Worm (Caenorhabditis elegans) whole organism, mixed stage, embryonic: ENCODE measurements around the gene algn-6.
A peak's percentile ranks its signal among the peaks of the same experiment; 100 is the strongest.

Experiments used
- M03D4.4 ChIP-seq: sonication (generic microtip); optimal IDR thresholded peaks from 2 replicates; lab custom pipeline; 2017; ENCODE audit warnings: mild to moderate bottlenecking, missing genetic modification characterization, missing compliant biosample characterization
- blmp-1 ChIP-seq: fragments of 150-350 bp; optimal IDR thresholded peaks from 2 replicates; lab custom pipeline; 2014; ENCODE audit warnings: missing biosample characterization, missing genetic modification characterization
- ceh-39 ChIP-seq: fragments of 150-350 bp; optimal IDR thresholded peaks from 2 replicates; lab custom pipeline; 2014; ENCODE audit warnings: missing biosample characterization, missing genetic modification characterization
- ceh-43 ChIP-seq: fragments of 200-800 bp; sonication (Bioruptor generic); optimal IDR thresholded peaks from 2 replicates; lab custom pipeline; 2018; ENCODE audit warnings: mild to moderate bottlenecking, missing genetic modification characterization, moderate library complexity, missing compliant biosample characterization
- ceh-83 ChIP-seq: fragments of 200-800 bp; sonication (Bioruptor generic); optimal IDR thresholded peaks from 2 replicates; lab custom pipeline; 2018; ENCODE audit warnings: mild to moderate bottlenecking, missing genetic modification characterization, missing compliant biosample characterization
- ces-1 ChIP-seq: fragments of 150-350 bp; optimal IDR thresholded peaks from 2 replicates; lab custom pipeline; 2014; ENCODE audit warnings: missing biosample characterization, missing genetic modification reagents, missing genetic modification characterization
- cnd-1 ChIP-seq: fragments of 200-800 bp; sonication (Bioruptor generic); optimal IDR thresholded peaks from 2 replicates; lab custom pipeline; 2018; ENCODE audit warnings: mild to moderate bottlenecking, missing genetic modification characterization, missing compliant biosample characterization
- elt-1 ChIP-seq: sonication (generic microtip); optimal IDR thresholded peaks from 2 replicates; lab custom pipeline; 2017; ENCODE audit warnings: missing genetic modification characterization, mild to moderate bottlenecking, missing compliant biosample characterization, antibody characterized with exemption, moderate library complexity, borderline replicate concordance; ENCODE audit not compliant: insufficient read depth
- elt-3 ChIP-seq: fragments of 150-350 bp; optimal IDR thresholded peaks from 2 replicates; lab custom pipeline; 2014; ENCODE audit warnings: missing biosample characterization, missing genetic modification characterization
- flh-1 ChIP-seq: fragments of 200-800 bp; sonication (Bioruptor generic); optimal IDR thresholded peaks from 2 replicates; lab custom pipeline; 2018; ENCODE audit warnings: mild to moderate bottlenecking, missing genetic modification characterization, moderate library complexity, missing compliant biosample characterization
- ham-2 ChIP-seq: fragments of 200-800 bp; sonication (Bioruptor generic); optimal IDR thresholded peaks from 2 replicates; lab custom pipeline; 2018; ENCODE audit warnings: mild to moderate bottlenecking, missing genetic modification characterization, missing compliant biosample characterization
- hlh-1 ChIP-seq: fragments of 150-350 bp; optimal IDR thresholded peaks from 2 replicates; lab custom pipeline; 2014; ENCODE audit warnings: missing biosample characterization, missing genetic modification reagents, missing genetic modification characterization
- lin-13 ChIP-seq: fragments of 150-350 bp; optimal IDR thresholded peaks from 2 replicates; lab custom pipeline; 2014; ENCODE audit warnings: missing biosample characterization, missing genetic modification characterization
- lin-32 ChIP-seq: fragments of 200-800 bp; sonication (Bioruptor generic); optimal IDR thresholded peaks from 2 replicates; lab custom pipeline; 2018; ENCODE audit warnings: mild to moderate bottlenecking, missing genetic modification characterization, missing compliant biosample characterization
- lsy-2 ChIP-seq: fragments of 150-350 bp; optimal IDR thresholded peaks from 2 replicates; lab custom pipeline; 2014; ENCODE audit warnings: missing biosample characterization, missing genetic modification characterization
- mab-5 ChIP-seq: fragments of 150-350 bp; optimal IDR thresholded peaks from 2 replicates; lab custom pipeline; 2014; ENCODE audit warnings: missing biosample characterization, missing genetic modification characterization
- mep-1 ChIP-seq: fragments of 150-350 bp; optimal IDR thresholded peaks from 2 replicates; lab custom pipeline; 2017; ENCODE audit warnings: missing biosample characterization, missing genetic modification reagents, missing genetic modification characterization, inconsistent platforms
- mls-2 ChIP-seq: sonication (generic microtip); optimal IDR thresholded peaks from 2 replicates; lab custom pipeline; 2016; ENCODE audit warnings: mild to moderate bottlenecking, missing genetic modification characterization, moderate library complexity, missing compliant biosample characterization
- nhr-12 ChIP-seq: fragments of 150-350 bp; optimal IDR thresholded peaks from 2 replicates; lab custom pipeline; 2014; ENCODE audit warnings: missing biosample characterization, missing genetic modification characterization
- nhr-2 ChIP-seq: fragments of 150-350 bp; optimal IDR thresholded peaks from 2 replicates; lab custom pipeline; 2014; ENCODE audit warnings: missing biosample characterization, missing genetic modification characterization
- nhr-237 ChIP-seq: fragments of 150-350 bp; optimal IDR thresholded peaks from 2 replicates; lab custom pipeline; 2014; ENCODE audit warnings: missing biosample characterization, missing genetic modification characterization
- nhr-28 ChIP-seq: fragments of 150-350 bp; optimal IDR thresholded peaks from 2 replicates; lab custom pipeline; 2014; ENCODE audit warnings: missing biosample characterization, missing genetic modification characterization
- nhr-76 ChIP-seq: sonication (generic microtip); optimal IDR thresholded peaks from 2 replicates; lab custom pipeline; 2017; ENCODE audit warnings: missing biosample characterization, missing genetic modification characterization
- pha-4 ChIP-seq: fragments of 150-350 bp; optimal IDR thresholded peaks from 2 replicates; lab custom pipeline; 2018; ENCODE audit warnings: missing biosample characterization, missing genetic modification reagents, missing genetic modification characterization
- sem-2 ChIP-seq: fragments of 200-800 bp; sonication (Bioruptor generic); optimal IDR thresholded peaks from 2 replicates; lab custom pipeline; 2018; ENCODE audit warnings: mild to moderate bottlenecking, missing genetic modification characterization, missing compliant biosample characterization
- sptf-1 ChIP-seq: sonication (generic microtip); optimal IDR thresholded peaks from 2 replicates; lab custom pipeline; 2017; ENCODE audit warnings: mild to moderate bottlenecking, missing genetic modification characterization, moderate library complexity, missing compliant biosample characterization
- tbx-8 ChIP-seq: fragments of 200-800 bp; sonication (Bioruptor generic); optimal IDR thresholded peaks from 2 replicates; lab custom pipeline; 2018; ENCODE audit warnings: mild to moderate bottlenecking, missing genetic modification characterization, moderate library complexity, missing compliant biosample characterization
- unc-120 ChIP-seq: sonication (generic microtip); optimal IDR thresholded peaks from 2 replicates; lab custom pipeline; 2017; ENCODE audit warnings: missing genetic modification characterization, missing compliant biosample characterization; ENCODE audit not compliant: poor library complexity, severe bottlenecking
- unc-39 ChIP-seq: fragments of 150-350 bp; optimal IDR thresholded peaks from 2 replicates; lab custom pipeline; 2014; ENCODE audit warnings: missing biosample characterization, missing genetic modification characterization
- unc-62 ChIP-seq: fragments of 150-350 bp; optimal IDR thresholded peaks from 2 replicates; lab custom pipeline; 2014; ENCODE audit warnings: missing biosample characterization, missing genetic modification reagents, missing genetic modification characterization
- zip-8 ChIP-seq: fragments of 150-350 bp; optimal IDR thresholded peaks from 2 replicates; lab custom pipeline; 2014; ENCODE audit warnings: missing biosample characterization, missing genetic modification characterization
- ztf-11 ChIP-seq: fragments of 150-350 bp; optimal IDR thresholded peaks from 2 replicates; lab custom pipeline; 2014; ENCODE audit warnings: missing biosample characterization, missing genetic modification characterization

Gene algn-6

DNA sequence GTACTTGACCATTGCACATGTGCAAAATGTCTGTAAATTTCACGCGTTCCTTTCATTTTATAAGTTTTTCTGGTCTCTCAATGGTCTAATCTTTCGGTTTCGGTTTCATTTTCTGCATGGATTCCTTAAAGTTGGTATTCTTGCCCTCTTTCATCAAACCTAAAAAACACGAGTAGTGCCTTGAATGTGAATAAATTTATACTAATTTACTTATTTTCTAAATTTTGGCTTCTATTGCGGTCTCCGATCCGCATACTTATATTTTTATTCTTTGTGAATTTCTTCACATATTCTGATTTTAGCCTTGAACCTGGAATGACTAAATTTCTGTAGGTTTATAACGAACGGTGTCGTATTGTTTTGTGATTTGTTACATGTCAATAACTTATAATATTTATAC lies 26.4 kb downstream of the algn-6 start, which contains the start of gene pdha-1:
Gene pdha-1, plus strand, starts transcription at position 301 of the 400 bp plus-strand sequence.
- TF ChIP-seq M03D4.4 (tag; lab: Kevin White, UChicago) (no peak), ztf-11 (tag; lab: Kevin White, UChicago) (no peak), flh-1 (GFP tag; lab: Kevin White, UChicago) (no peak), zip-8 (tag; lab: Kevin White, UChicago) (no peak), sptf-1 (no peak), nhr-28 (no peak), unc-62 (no peak), lsy-2 (tag; lab: Kevin White, UChicago) (no peak), elt-1 (no peak), sem-2 (GFP tag; lab: Kevin White, UChicago) (no peak), nhr-237 (tag; lab: Kevin White, UChicago) (no peak), blmp-1 (tag; lab: Kevin White, UChicago) (no peak), nhr-76 (tag; lab: Kevin White, UChicago) (no peak), nhr-12 (tag; lab: Kevin White, UChicago) (no peak), pha-4 (tag; lab: Kevin White, UChicago) (no peak), tbx-8 (GFP tag; lab: Kevin White, UChicago) (no peak)

DNA sequence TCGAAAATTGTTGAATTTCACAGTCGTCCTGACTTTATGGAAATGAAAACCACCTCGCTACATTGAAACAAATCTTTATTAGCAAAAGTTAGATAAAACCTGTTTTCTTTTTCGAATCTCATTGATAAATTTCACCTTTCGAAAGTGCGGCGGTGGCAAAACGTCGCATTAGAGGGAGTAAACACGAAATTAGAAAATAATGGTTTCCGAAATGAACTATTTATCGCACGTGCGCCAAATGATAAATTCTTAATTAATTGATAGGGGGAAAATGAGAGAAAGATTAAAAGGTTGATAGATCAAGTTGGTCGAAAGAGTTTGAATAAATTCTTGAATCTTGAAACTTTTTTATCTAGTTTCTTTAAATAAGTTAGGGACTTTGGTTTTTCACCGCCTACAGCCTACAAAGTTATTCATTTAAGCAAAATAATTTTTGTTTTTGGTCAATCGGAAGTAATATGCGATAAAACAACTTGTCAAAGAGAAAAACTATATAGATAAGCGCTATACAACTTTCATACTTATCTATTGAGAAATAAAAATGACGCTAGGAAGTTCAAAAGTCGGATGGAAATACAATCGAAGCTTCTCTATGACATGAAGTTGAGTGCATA lies 31.5 kb downstream of the algn-6 start:
- TF ChIP-seq mep-1 (tag; lab: Kevin White, UChicago) = no peak
- no peak for TF ChIP-seq mls-2 (tag; lab: Kevin White, UChicago)
- no peak for TF ChIP-seq elt-3
- TF ChIP-seq pha-4 (tag; lab: Kevin White, UChicago) = no peak
- no peak for TF ChIP-seq mab-5 (tag; lab: Kevin White, UChicago)
- no peak for TF ChIP-seq unc-62
- TF ChIP-seq unc-120 (tag; lab: Kevin White, UChicago) = no peak
- TF ChIP-seq nhr-2 = no peak
- no peak for TF ChIP-seq ceh-43
- no peak for TF ChIP-seq blmp-1 (tag; lab: Kevin White, UChicago)
- TF ChIP-seq hlh-1 (tag; lab: Kevin White, UChicago) = no peak
- TF ChIP-seq elt-1 = no peak
- no peak for TF ChIP-seq ham-2 (GFP tag; lab: Kevin White, UChicago)
- no peak for TF ChIP-seq cnd-1
- no peak for TF ChIP-seq zip-8 (tag; lab: Kevin White, UChicago)
- no peak for TF ChIP-seq ztf-11 (tag; lab: Kevin White, UChicago)

DNA sequence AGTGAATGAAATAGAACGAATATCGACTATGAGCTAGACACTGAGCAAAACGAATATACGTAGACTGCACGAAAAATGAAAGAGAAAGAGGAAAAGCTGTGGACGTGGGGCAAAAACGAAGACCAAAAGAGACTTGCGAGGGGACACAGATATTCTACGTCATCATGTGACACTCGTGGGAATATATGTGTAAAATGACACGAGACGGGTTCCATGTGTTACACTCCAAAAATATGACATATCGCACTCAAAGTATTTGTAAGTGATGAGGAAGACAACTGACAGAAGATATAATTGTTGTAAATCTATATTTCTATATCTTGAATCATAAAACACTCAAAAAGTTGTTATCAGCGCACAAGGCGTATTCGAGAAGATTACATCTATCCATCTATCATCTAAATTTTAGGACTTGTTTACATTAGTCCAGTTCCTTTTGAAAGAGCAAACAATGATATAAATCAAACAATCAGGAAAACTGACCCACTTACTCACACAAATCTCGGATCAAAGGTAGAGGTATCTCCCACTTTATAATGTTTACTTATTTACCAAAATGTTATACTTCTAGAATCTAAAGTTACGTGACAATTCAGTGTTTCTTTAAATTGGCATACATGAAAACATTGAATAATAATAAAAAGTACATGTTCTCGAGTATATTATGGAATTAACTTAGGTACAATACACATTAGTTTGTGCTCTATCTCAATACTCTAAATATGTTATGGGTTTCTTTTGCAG lies 32.4 kb downstream of the algn-6 start:
- TF ChIP-seq M03D4.4 (tag; lab: Kevin White, UChicago) = no peak
- no peak for TF ChIP-seq unc-39 (tag; lab: Kevin White, UChicago)
- TF ChIP-seq ces-1 (GFP tag; lab: Kevin White, UChicago) = peak; percentile 31
- peak; percentile 60 for TF ChIP-seq unc-120 (tag; lab: Kevin White, UChicago)
- no peak for TF ChIP-seq nhr-2
- TF ChIP-seq ceh-83 (GFP tag; lab: Kevin White, UChicago) = no peak
- no peak for TF ChIP-seq lin-13 (tag; lab: Kevin White, UChicago)
- no peak for TF ChIP-seq lin-32 (GFP tag; lab: Kevin White, UChicago)
- TF ChIP-seq ceh-39 (tag; lab: Kevin White, UChicago) = no peak
- TF ChIP-seq blmp-1 (tag; lab: Kevin White, UChicago) = no peak
- TF ChIP-seq unc-62 = peak; percentile 84
- TF ChIP-seq nhr-76 (tag; lab: Kevin White, UChicago) = no peak
- TF ChIP-seq nhr-12 (tag; lab: Kevin White, UChicago) = no peak
- TF ChIP-seq elt-1 = no peak
- no peak for TF ChIP-seq pha-4 (tag; lab: Kevin White, UChicago)
- peak; percentile 50 for TF ChIP-seq hlh-1 (tag; lab: Kevin White, UChicago)

DNA sequence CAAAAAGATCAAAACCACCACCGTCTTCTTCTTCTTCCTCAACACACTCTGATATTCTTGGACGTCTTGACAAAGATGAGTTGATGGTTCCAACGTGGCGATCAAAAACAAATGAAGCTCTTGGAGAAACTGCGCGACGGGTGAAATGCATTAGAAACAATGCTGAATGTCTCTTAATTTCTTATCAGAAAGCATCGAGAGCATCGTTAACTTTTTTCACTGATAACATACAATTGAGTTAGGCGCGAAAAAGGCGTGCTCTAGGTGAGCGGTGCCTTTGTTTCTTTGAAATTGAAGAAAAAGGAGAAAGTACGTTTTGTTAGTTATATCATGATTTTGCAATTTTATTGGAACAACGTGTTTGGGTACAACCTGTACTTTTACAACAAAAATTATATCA lies 33.6 kb downstream of the algn-6 start, which contains the start of gene gpcp-2:
Gene gpcp-2, minus strand, starts transcription at position 153 of the 400 bp plus-strand sequence.
- no peak for TF ChIP-seq ceh-43
- no peak for TF ChIP-seq mls-2 (tag; lab: Kevin White, UChicago)
- TF ChIP-seq zip-8 (tag; lab: Kevin White, UChicago) = no peak
- no peak for TF ChIP-seq nhr-2
- no peak for TF ChIP-seq unc-120 (tag; lab: Kevin White, UChicago)
